Worm (Caenorhabditis elegans): ENCODE data around the gene dmsr-9.

dmsr-9 gene

ce11 chrV:6767576-6767975, 31.9 kb downstream of the dmsr-9 start:
- TF ChIP-seq daf-12 (tag; optimal IDR thresholded peaks at IDR 0.05) = no peak
- no peak for TF ChIP-seq elt-2 (tag; optimal IDR thresholded peaks at IDR 0.05)
- TF ChIP-seq lin-15B (tag; optimal IDR thresholded peaks at IDR 0.05) = no peak
- TF ChIP-seq tbx-2 (tag; optimal IDR thresholded peaks at IDR 0.05) = no peak
- TF ChIP-seq hmg-11 (tag; optimal IDR thresholded peaks at IDR 0.05) = no peak
- TF ChIP-seq fkh-10 (GFP tag; optimal IDR thresholded peaks at IDR 0.05) = no peak
- no peak for TF ChIP-seq ztf-11 (tag; optimal IDR thresholded peaks at IDR 0.05)
- TF ChIP-seq skn-1 (tag; optimal IDR thresholded peaks at IDR 0.05) = no peak
- TF ChIP-seq ztf-4 (tag; optimal IDR thresholded peaks at IDR 0.05) = no peak
- no peak for TF ChIP-seq nhr-23 (tag; optimal IDR thresholded peaks at IDR 0.05)
- no peak for TF ChIP-seq nhr-67 (tag; optimal IDR thresholded peaks at IDR 0.05)

- TF ChIP-seq nhr-23 (tag; optimal IDR thresholded peaks at IDR 0.05) = no peak
- TF ChIP-seq nhr-76 (tag; optimal IDR thresholded peaks at IDR 0.05) = no peak
- TF ChIP-seq ceh-16 (tag; optimal IDR thresholded peaks at IDR 0.05) = no peak
- no peak for TF ChIP-seq nhr-77 (tag; optimal IDR thresholded peaks at IDR 0.05)
- no peak for TF ChIP-seq pqm-1 (tag; optimal IDR thresholded peaks at IDR 0.05)
- TF ChIP-seq tbx-2 (tag; optimal IDR thresholded peaks at IDR 0.05) = no peak
- TF ChIP-seq ceh-82 (tag; optimal IDR thresholded peaks at IDR 0.05) = no peak
Observed at ce11 chrV:6764972-6765371, 34.5 kb downstream of the dmsr-9 start, which contains the start of gene bbs-8. Gene bbs-8 (minus strand): TSS chrV:6765072.

- TF ChIP-seq unc-39 (tag; optimal IDR thresholded peaks at IDR 0.05) (no peak), pqm-1 (tag; optimal IDR thresholded peaks at IDR 0.05) (no peak), zag-1 (tag; optimal IDR thresholded peaks at IDR 0.05) (no peak), ceh-9 (tag; optimal IDR thresholded peaks at IDR 0.05) (no peak), ceh-82 (tag; optimal IDR thresholded peaks at IDR 0.05) (no peak), eor-1 (tag; optimal IDR thresholded peaks at IDR 0.05) (no peak), lin-15B (tag; optimal IDR thresholded peaks at IDR 0.05) (no peak), ama-1 (optimal IDR thresholded peaks at IDR 0.05) (no peak), ztf-11 (tag; optimal IDR thresholded peaks at IDR 0.05) (no peak), tbx-2 (tag; optimal IDR thresholded peaks at IDR 0.05) (no peak), nhr-11 (tag; optimal IDR thresholded peaks at IDR 0.05) (no peak), nhr-237 (tag; optimal IDR thresholded peaks at IDR 0.05) (no peak)
Observed at ce11 chrV:6762361-6762760, 37.1 kb downstream of the dmsr-9 start, which contains the start of gene T25F10.4. Gene T25F10.4 (minus strand): TSS chrV:6762461.

- TF ChIP-seq unc-39 (tag; optimal IDR thresholded peaks at IDR 0.05) = no peak
- TF ChIP-seq fkh-10 (GFP tag; optimal IDR thresholded peaks at IDR 0.05) = no peak
- no peak for TF ChIP-seq elt-2 (tag; optimal IDR thresholded peaks at IDR 0.05)
- TF ChIP-seq snpc-4 (tag; optimal IDR thresholded peaks at IDR 0.05) = no peak
- no peak for TF ChIP-seq nhr-28 (tag; optimal IDR thresholded peaks at IDR 0.05)
- TF ChIP-seq fkh-2 (tag; optimal IDR thresholded peaks at IDR 0.05) = no peak
- TF ChIP-seq elt-3 (tag; optimal IDR thresholded peaks at IDR 0.05) = no peak
- TF ChIP-seq ama-1 (optimal IDR thresholded peaks at IDR 0.05) = no peak
- no peak for TF ChIP-seq unc-62 (GFP tag; optimal IDR thresholded peaks at IDR 0.05)
- no peak for TF ChIP-seq ceh-28 (tag; optimal IDR thresholded peaks at IDR 0.05)
- no peak for TF ChIP-seq nhr-43 (tag; optimal IDR thresholded peaks at IDR 0.05; ENCODE audit: poor library complexity, severe bottlenecking)
- TF ChIP-seq tbx-2 (tag; optimal IDR thresholded peaks at IDR 0.05) = no peak
- no peak for TF ChIP-seq mml-1 (tag; optimal IDR thresholded peaks at IDR 0.05)
- TF ChIP-seq pha-4 (tag; optimal IDR thresholded peaks at IDR 0.05) = no peak
- no peak for TF ChIP-seq egl-5 (tag; optimal IDR thresholded peaks at IDR 0.05)
- no peak for TF ChIP-seq ztf-11 (tag; optimal IDR thresholded peaks at IDR 0.05)
- TF ChIP-seq lsy-12 (tag; optimal IDR thresholded peaks at IDR 0.05) = no peak
- no peak for TF ChIP-seq hmg-11 (tag; optimal IDR thresholded peaks at IDR 0.05)
Observed at ce11 chrV:6758017-6758416, 41.4 kb downstream of the dmsr-9 start, which contains the start of gene dbl-1. Gene dbl-1 (plus strand): TSS chrV:6758135.

- no peak for TF ChIP-seq ZK546.5 (tag; optimal IDR thresholded peaks at IDR 0.05)
- no peak for TF ChIP-seq eor-1 (tag; optimal IDR thresholded peaks at IDR 0.05)
- TF ChIP-seq skn-1 (tag; optimal IDR thresholded peaks at IDR 0.05) = no peak
- TF ChIP-seq fkh-2 (tag; optimal IDR thresholded peaks at IDR 0.05) = no peak
- no peak for TF ChIP-seq lin-15B (tag; optimal IDR thresholded peaks at IDR 0.05)
- no peak for TF ChIP-seq nhr-43 (tag; optimal IDR thresholded peaks at IDR 0.05; ENCODE audit: poor library complexity, severe bottlenecking)
- TF ChIP-seq nhr-67 (tag; optimal IDR thresholded peaks at IDR 0.05) = no peak
- TF ChIP-seq mdl-1 (tag; optimal IDR thresholded peaks at IDR 0.05) = no peak
Observed at ce11 chrV:6753257-6753656, 46.2 kb downstream of the dmsr-9 start.

Data from whole organism, L3 larva.